Worm (Caenorhabditis elegans): ENCODE data around the gene F18E3.10.

DNA sequence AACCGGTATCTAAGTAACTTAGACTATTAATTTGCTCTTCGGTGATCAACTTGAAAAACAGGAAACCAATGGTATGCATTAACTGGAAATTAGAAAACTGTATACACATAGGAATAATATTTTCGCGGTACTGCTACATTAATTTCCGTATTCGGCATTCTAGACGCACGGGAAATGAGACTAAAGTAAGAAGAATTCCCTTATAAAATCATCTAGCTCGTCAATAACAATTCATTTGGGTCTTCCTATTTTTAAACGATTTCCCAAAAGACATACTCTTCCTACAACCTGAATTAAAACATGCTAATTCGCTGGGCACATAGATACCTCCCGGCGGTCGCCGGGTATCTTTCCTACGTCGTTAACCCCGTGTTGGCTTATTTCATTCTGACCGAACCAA lies 21.9 kb downstream of the F18E3.10 start, which contains the start of gene srj-13:
- TF ChIP-seq ama-1 (optimal IDR thresholded peaks at IDR 0.05): no peak
- no peak for TF ChIP-seq ama-1 (GFP tag; optimal IDR thresholded peaks at IDR 0.05)
- no peak for TF ChIP-seq pha-4 (tag; optimal IDR thresholded peaks at IDR 0.05)
- no peak for TF ChIP-seq tbx-9 (tag; optimal IDR thresholded peaks at IDR 0.05; ENCODE audit: borderline replicate concordance)
- no peak for TF ChIP-seq ceh-79 (tag; optimal IDR thresholded peaks at IDR 0.05)
- TF ChIP-seq let-607 (tag; optimal IDR thresholded peaks at IDR 0.05): no peak
- TF ChIP-seq ztf-25 (GFP tag; IDR thresholded peaks at IDR 0.05): no peak
- TF ChIP-seq ceh-27 (GFP tag; optimal IDR thresholded peaks at IDR 0.05): no peak
- TF ChIP-seq B0261.1 (tag; optimal IDR thresholded peaks at IDR 0.05): no peak
- no peak for TF ChIP-seq nhr-90 (tag; optimal IDR thresholded peaks at IDR 0.05)
- no peak for TF ChIP-seq unc-62 (GFP tag; optimal IDR thresholded peaks at IDR 0.05)
